Fruit fly (Drosophila melanogaster) whole organism, embryonic: ENCODE data around the gene CG13075.
A peak's percentile ranks its signal among the peaks of the same experiment; 100 is the strongest.

Experiments used
- BtbVII ChIP-seq: fragments of 200-800 bp; sonication (Bioruptor generic); optimal IDR thresholded peaks from 3 replicates; lab custom pipeline; 2017; ENCODE audit warnings: missing biosample characterization, mild to moderate bottlenecking, missing genetic modification characterization
- CG11504 ChIP-seq: fragments of 200-800 bp; sonication (Bioruptor generic); optimal IDR thresholded peaks from 3 replicates; lab custom pipeline; 2019; ENCODE audit warnings: missing biosample characterization, mild to moderate bottlenecking, missing genetic modification characterization, moderate library complexity
- CG11695 ChIP-seq: fragments of 200-800 bp; sonication (Bioruptor generic); IDR thresholded peaks from 3 replicates; pipeline ENCODE4 v1.3.6; 2022; ENCODE audit warnings: missing biosample characterization, missing genetic modification characterization
- CG14710 ChIP-seq: fragments of 200-800 bp; sonication (Bioruptor generic); optimal IDR thresholded peaks from 3 replicates; lab custom pipeline; 2019; ENCODE audit warnings: missing biosample characterization, mild to moderate bottlenecking, missing genetic modification characterization, moderate library complexity
- CG15269 ChIP-seq: fragments of 200-800 bp; sonication (Bioruptor generic); optimal IDR thresholded peaks from 2 replicates; lab custom pipeline; 2018; ENCODE audit warnings: missing biosample characterization, mild to moderate bottlenecking, missing genetic modification characterization, moderate library complexity
- CG16815 ChIP-seq: fragments of 200-800 bp; sonication (Bioruptor generic); optimal IDR thresholded peaks from 3 replicates; lab custom pipeline; 2017; ENCODE audit warnings: missing biosample characterization, mild to moderate bottlenecking, missing genetic modification characterization
- CG17186 ChIP-seq: fragments of 200-800 bp; sonication (Bioruptor generic); optimal IDR thresholded peaks from 3 replicates; lab custom pipeline; 2017; ENCODE audit warnings: missing biosample characterization, missing genetic modification reagents, missing genetic modification characterization
- CG17385 ChIP-seq: fragments of 200-800 bp; sonication (Bioruptor generic); optimal IDR thresholded peaks from 3 replicates; lab custom pipeline; 2018; ENCODE audit warnings: missing biosample characterization, mild to moderate bottlenecking, missing genetic modification characterization
- CG2129 ChIP-seq: fragments of 200-800 bp; sonication (Bioruptor generic); IDR thresholded peaks from 2 replicates; pipeline ENCODE4 v1.3.6; 2022; ENCODE audit warnings: missing biosample characterization, missing genetic modification characterization; ENCODE audit not compliant: partially characterized antibody
- CG3847 ChIP-seq: fragments of 200-800 bp; sonication (Bioruptor generic); IDR thresholded peaks from 2 replicates; pipeline ENCODE4 v1.3.6; 2022; ENCODE audit warnings: missing biosample characterization, missing genetic modification characterization
- CG7372 ChIP-seq: fragments of 200-800 bp; sonication (Bioruptor generic); IDR thresholded peaks from 2 replicates; pipeline ENCODE4 v1.3.6; 2022; ENCODE audit warnings: missing biosample characterization, missing genetic modification characterization
- CG7556 ChIP-seq: fragments of 200-800 bp; sonication (Bioruptor generic); optimal IDR thresholded peaks from 2 replicates; lab custom pipeline; 2017; ENCODE audit warnings: missing biosample characterization, mild to moderate bottlenecking, missing genetic modification characterization
- CG8765 ChIP-seq: fragments of 200-800 bp; sonication (Bioruptor generic); IDR thresholded peaks from 2 replicates; pipeline ENCODE4 v1.3.6; 2022; ENCODE audit warnings: missing biosample characterization, missing genetic modification characterization
- CkIIα-i1 ChIP-seq: fragments of 200-800 bp; sonication (Bioruptor generic); IDR thresholded peaks from 2 replicates; pipeline ENCODE4 v1.3.6; 2022; ENCODE audit warnings: missing biosample characterization, missing genetic modification characterization
- Dll ChIP-seq: fragments of 200-800 bp; sonication (Bioruptor generic); IDR thresholded peaks from 4 replicates; pipeline ENCODE4 v1.3.6; 2022; ENCODE audit warnings: missing biosample characterization, missing genetic modification characterization; ENCODE audit not compliant: partially characterized antibody
- Doc2 ChIP-seq: fragments of 200-800 bp; sonication (Bioruptor generic); IDR thresholded peaks from 2 replicates; pipeline ENCODE4 v1.3.6; 2022; ENCODE audit warnings: missing biosample characterization, missing genetic modification characterization
- Doc3 ChIP-seq: fragments of 200-800 bp; sonication (Bioruptor generic); IDR thresholded peaks from 3 replicates; pipeline ENCODE4 v1.3.6; 2022; ENCODE audit warnings: missing biosample characterization, missing genetic modification characterization; ENCODE audit not compliant: partially characterized antibody
- Ets65A ChIP-seq: fragments of 200-800 bp; sonication (Bioruptor generic); peaks from one replicate; lab custom pipeline; 2016; ENCODE audit warnings: missing biosample characterization, missing genetic modification characterization
- GATAe ChIP-seq: fragments of 200-800 bp; sonication (Bioruptor generic); conservative IDR thresholded peaks from 2 replicates; pipeline ENCODE4 v1.3.6; 2022; ENCODE audit warnings: missing biosample characterization, missing genetic modification characterization
- HLH3B ChIP-seq: fragments of 200-800 bp; sonication (Bioruptor generic); IDR thresholded peaks from 2 replicates; pipeline ENCODE4 v1.3.6; 2022; ENCODE audit warnings: missing biosample characterization, missing genetic modification characterization
- Hey ChIP-seq: fragments of 200-800 bp; sonication (Bioruptor generic); optimal IDR thresholded peaks from 3 replicates; lab custom pipeline; 2018; ENCODE audit warnings: missing biosample characterization, mild to moderate bottlenecking, missing genetic modification characterization
- Hr51 ChIP-seq, 2 experiments: fragments of 200-800 bp; sonication (Bioruptor generic); optimal IDR thresholded peaks; 2 replicates in 1 of 2; 3 replicates in 1 of 2; lab custom pipeline; 2016 to 2018; ENCODE audit warnings: missing biosample characterization in 2 of 2, missing genetic modification characterization in 2 of 2, mild to moderate bottlenecking in 1 of 2, moderate library complexity in 1 of 2
- Lhr ChIP-seq: fragments of 200-800 bp; sonication (Bioruptor generic); optimal IDR thresholded peaks from 3 replicates; lab custom pipeline; 2017; ENCODE audit warnings: mild to moderate bottlenecking, missing biosample characterization, missing genetic modification reagents, missing genetic modification characterization
- Mrtf ChIP-seq: fragments of 200-800 bp; sonication (Bioruptor generic); IDR thresholded peaks from 3 replicates; pipeline ENCODE4 v1.3.6; 2022; ENCODE audit warnings: missing biosample characterization, missing genetic modification characterization
- Nf-YA ChIP-seq: fragments of 200-800 bp; sonication (Bioruptor generic); IDR thresholded peaks from 2 replicates; pipeline ENCODE4 v1.3.6; 2022; ENCODE audit warnings: missing biosample characterization, missing genetic modification characterization
- Rfx ChIP-seq: fragments of 200-800 bp; sonication (Bioruptor generic); IDR thresholded peaks from 2 replicates; pipeline ENCODE4 v1.3.6; 2022; ENCODE audit warnings: missing biosample characterization, missing genetic modification characterization
- Vsx1 ChIP-seq: fragments of 200-800 bp; sonication (Bioruptor generic); optimal IDR thresholded peaks from 2 replicates; lab custom pipeline; 2017; ENCODE audit warnings: missing biosample characterization, mild to moderate bottlenecking, missing genetic modification characterization, missing genetic modification reagents
- YL-1 ChIP-seq: fragments of 200-800 bp; sonication (Bioruptor generic); optimal IDR thresholded peaks from 3 replicates; lab custom pipeline; 2017; ENCODE audit warnings: missing biosample characterization, mild to moderate bottlenecking, missing genetic modification characterization
- amos ChIP-seq: fragments of 200-800 bp; sonication (Bioruptor generic); IDR thresholded peaks from 2 replicates; pipeline ENCODE4 v1.3.6; 2022; ENCODE audit warnings: missing biosample characterization, missing genetic modification characterization; ENCODE audit not compliant: partially characterized antibody
- chm ChIP-seq: fragments of 200-800 bp; sonication (Bioruptor generic); IDR thresholded peaks from 2 replicates; pipeline ENCODE4 v1.3.6; 2022; ENCODE audit warnings: missing biosample characterization, missing genetic modification characterization
- dan ChIP-seq: fragments of 200-800 bp; sonication (Bioruptor generic); IDR thresholded peaks from 2 replicates; pipeline ENCODE4 v1.3.6; 2022; ENCODE audit warnings: missing biosample characterization, missing genetic modification characterization
- danr ChIP-seq: fragments of 200-800 bp; sonication (Bioruptor generic); IDR thresholded peaks from 2 replicates; pipeline ENCODE4 v1.3.6; 2022; ENCODE audit warnings: missing biosample characterization, missing genetic modification characterization
- dimm ChIP-seq: fragments of 200-800 bp; sonication (Bioruptor generic); IDR thresholded peaks from 2 replicates; pipeline ENCODE4 v1.3.6; 2022; ENCODE audit warnings: missing biosample characterization, missing genetic modification characterization
- emc ChIP-seq: fragments of 200-800 bp; sonication (Bioruptor generic); optimal IDR thresholded peaks from 2 replicates; lab custom pipeline; 2016; ENCODE audit warnings: missing biosample characterization, missing genetic modification characterization
- hkb ChIP-seq, 2 experiments: fragments of 200-800 bp in 1 of 2; fragments of >200 bp in 1 of 2; sonication (Bioruptor generic) in 1 of 2; IDR thresholded peaks in 1 of 2; optimal IDR thresholded peaks in 1 of 2; 2 replicates each; pipeline versions ENCODE4 v1.3.6 to Lab custom; 2017 to 2022; ENCODE audit warnings: missing biosample characterization in 1 of 2, missing genetic modification characterization in 1 of 2
- kah ChIP-seq: fragments of 200-800 bp; sonication (Bioruptor generic); optimal IDR thresholded peaks from 2 replicates; lab custom pipeline; 2018; ENCODE audit warnings: missing biosample characterization, mild to moderate bottlenecking, missing genetic modification characterization
- ken ChIP-seq: fragments of 200-800 bp; sonication (Bioruptor generic); IDR thresholded peaks from 3 replicates; pipeline ENCODE4 v1.3.6; 2022; ENCODE audit warnings: missing biosample characterization, missing genetic modification characterization
- lola ChIP-seq, 3 experiments: fragments of >200 bp in 2 of 3; fragments of 200-800 bp in 1 of 3; sonication (Bioruptor generic) in 1 of 3; optimal IDR thresholded peaks; 2 replicates each; lab custom pipeline; 2017 to 2019; ENCODE audit warnings: missing biosample characterization in 3 of 3, missing genetic modification characterization in 3 of 3, mild to moderate bottlenecking in 1 of 3, moderate library complexity in 1 of 3
- nom ChIP-seq: fragments of 200-800 bp; sonication (Bioruptor generic); optimal IDR thresholded peaks from 2 replicates; lab custom pipeline; 2017; ENCODE audit warnings: missing biosample characterization, missing genetic modification characterization, mild to moderate bottlenecking, moderate library complexity, missing genetic modification reagents
- oc ChIP-seq: fragments of 200-800 bp; sonication (Bioruptor generic); optimal IDR thresholded peaks from 2 replicates; lab custom pipeline; 2018; ENCODE audit warnings: missing biosample characterization, mild to moderate bottlenecking, missing genetic modification characterization, moderate library complexity
- otp ChIP-seq: fragments of 200-800 bp; sonication (Bioruptor generic); IDR thresholded peaks from 3 replicates; pipeline ENCODE4, ENCODE4 v1.3.6; 2022; ENCODE audit warnings: missing biosample characterization, missing genetic modification characterization
- pnt ChIP-seq: fragments of 200-800 bp; sonication (Bioruptor generic); optimal IDR thresholded peaks from 3 replicates; lab custom pipeline; 2016; ENCODE audit warnings: missing biosample characterization, missing genetic modification characterization
- slbo ChIP-seq: fragments of 200-800 bp; sonication (Bioruptor generic); IDR thresholded peaks from 2 replicates; pipeline ENCODE4 v1.3.6; 2022; ENCODE audit warnings: missing biosample characterization, missing genetic modification characterization
- sob ChIP-seq: fragments of 200-800 bp; sonication (Bioruptor generic); IDR thresholded peaks from 2 replicates; pipeline ENCODE4 v1.3.6; 2022; ENCODE audit warnings: missing biosample characterization, missing genetic modification characterization
- ssp ChIP-seq: fragments of 200-800 bp; sonication (Bioruptor generic); IDR thresholded peaks from 2 replicates; pipeline ENCODE4 v1.3.6; 2022; ENCODE audit warnings: missing biosample characterization, missing genetic modification characterization
- trh ChIP-seq: fragments of 200-800 bp; sonication (Bioruptor generic); optimal IDR thresholded peaks from 2 replicates; lab custom pipeline; 2016; ENCODE audit warnings: missing biosample characterization, missing genetic modification characterization
- unc-4 ChIP-seq: fragments of 200-800 bp; sonication (Bioruptor generic); IDR thresholded peaks from 2 replicates; pipeline ENCODE4 v1.3.6; 2022; ENCODE audit warnings: missing biosample characterization, missing genetic modification characterization; ENCODE audit not compliant: partially characterized antibody
- wor ChIP-seq: fragments of 200-800 bp; sonication (Bioruptor generic); IDR thresholded peaks from 2 replicates; pipeline ENCODE4 v1.3.6; 2022; ENCODE audit warnings: missing biosample characterization, missing genetic modification characterization
- zen ChIP-seq: fragments of 200-800 bp; sonication (Bioruptor generic); optimal IDR thresholded peaks from 3 replicates; lab custom pipeline; 2018; ENCODE audit warnings: missing biosample characterization, mild to moderate bottlenecking, missing genetic modification characterization, moderate library complexity

Gene CG13075

DNA sequence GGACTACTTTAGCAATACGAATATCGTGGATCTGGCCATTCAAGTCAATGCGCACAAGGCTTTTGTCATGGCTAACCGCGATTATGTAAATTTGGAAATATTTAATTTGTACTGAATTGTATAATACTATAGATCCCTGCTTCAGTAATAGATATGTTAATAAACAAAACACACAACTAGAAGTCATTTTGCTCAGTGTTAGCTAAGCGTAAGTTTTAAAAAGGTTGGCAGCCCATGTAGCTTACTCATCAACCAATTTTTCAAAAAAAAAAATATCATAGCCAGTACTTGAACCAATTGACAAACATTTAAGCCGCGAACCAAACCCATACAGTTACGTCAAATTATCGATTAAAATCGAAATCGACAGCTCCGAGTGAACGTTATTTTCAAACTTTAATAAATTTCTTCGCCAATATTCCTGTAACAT lies 46.7 kb upstream of the CG13075 start (continued):
- peak; percentile 87 for TF ChIP-seq sob (GFP tag; lab: Robert Waterston, UW)
- peak; percentile 75 for TF ChIP-seq zen (tag; lab: Kevin White, UChicago)
- TF ChIP-seq CG3847 (GFP tag; lab: Robert Waterston, UW), result peak; percentile 91
- TF ChIP-seq ken, result no peak
- TF ChIP-seq CG8765 (GFP tag; lab: Robert Waterston, UW), result no peak
- TF ChIP-seq nom (GFP tag; lab: Kevin White, UChicago), result peak; percentile 4
- peak; percentile 91 for TF ChIP-seq slbo
- TF ChIP-seq Doc3 (GFP tag; lab: Robert Waterston, UW), result no peak; the same call in 2 of the 3 replicates
- TF ChIP-seq pnt (GFP tag; lab: Kevin White, UChicago), result peak; percentile 54
- TF ChIP-seq CG11695 (GFP tag; lab: Robert Waterston, UW), result peak; percentile 76
- TF ChIP-seq dimm (GFP tag; lab: Robert Waterston, UW), result 0 out of 2 replicates have a peak, but pooled peaks have one; percentile 6
- TF ChIP-seq CG11504, result peak; percentile 76
- peak; percentile 67 for TF ChIP-seq CG17385 (GFP tag; lab: Kevin White, UChicago)
- 0 out of 2 replicates have a peak, but pooled peaks have one; percentile 14 for TF ChIP-seq danr (GFP tag; lab: Robert Waterston, UW)
- TF ChIP-seq Hey (tag; lab: Kevin White, UChicago), result no peak
- 0 out of 2 replicates have a peak, but pooled peaks have one; percentile 15 for TF ChIP-seq Nf-YA
- peak; percentile 99 for TF ChIP-seq Lhr (GFP tag; lab: Kevin White, UChicago)
- peak; percentile 65; the same call in 1 of the 2 replicates for TF ChIP-seq ssp
- peak; percentile 57; the same call in 3 of the 4 replicates for TF ChIP-seq Dll (GFP tag; lab: Robert Waterston, UW)
- TF ChIP-seq HLH3B (GFP tag; lab: Robert Waterston, UW), result peak; percentile 69
- no peak for TF ChIP-seq CkIIα-i1
- TF ChIP-seq emc (GFP tag; lab: Kevin White, UChicago), result peak; percentile 48
- peak; percentile 61 for TF ChIP-seq unc-4 (GFP tag; lab: Robert Waterston, UW)
- peak; percentile 91 for TF ChIP-seq Rfx (GFP tag; lab: Robert Waterston, UW)
- no peak for TF ChIP-seq dan
- no peak for TF ChIP-seq GATAe (GFP tag; lab: Robert Waterston, UW)
- TF ChIP-seq Ets65A (GFP tag; lab: Kevin White, UChicago), result peak; percentile 97
- peak; percentile 35 for TF ChIP-seq trh
- peak; percentile 57; the same call in 2 of the 3 replicates for TF ChIP-seq Mrtf (GFP tag; lab: Robert Waterston, UW)
- TF ChIP-seq CG14710 (tag; lab: Kevin White, UChicago), result peak; percentile 90
- TF ChIP-seq CG17186, result peak; percentile 53
- peak; percentile 33 for TF ChIP-seq BtbVII
- 0 out of 2 replicates have a peak, but pooled peaks have one; percentile 37 for TF ChIP-seq wor (GFP tag; lab: Robert Waterston, UW)
- TF ChIP-seq Doc2 (GFP tag; lab: Robert Waterston, UW), result no peak
- TF ChIP-seq CG7372 (GFP tag; lab: Robert Waterston, UW), result peak; percentile 73
- no peak for TF ChIP-seq CG2129 (GFP tag; lab: Robert Waterston, UW)
- TF ChIP-seq chm (GFP tag; lab: Robert Waterston, UW), result peak; percentile 81
- peak in 1 of 3 experiments; percentile 55 for TF ChIP-seq lola (GFP tag; optimal IDR thresholded peaks at IDR 0.05; lab: Kevin White, UChicago)
- TF ChIP-seq Vsx1 (GFP tag; lab: Kevin White, UChicago), result peak; percentile 34
- peak; percentile 70; the same call in 1 of the 2 replicates for TF ChIP-seq amos (GFP tag; lab: Robert Waterston, UW)
- TF ChIP-seq Hr51 (GFP tag; optimal IDR thresholded peaks at IDR 0.05; lab: Kevin White, UChicago), result peak; percentile 71 to 81
- TF ChIP-seq YL-1 (GFP tag; lab: Kevin White, UChicago), result no peak
- peak; percentile 60; the same call in 1 of the 3 replicates for TF ChIP-seq otp (GFP tag; lab: Robert Waterston, UW)
- no peak for TF ChIP-seq hkb (optimal IDR thresholded peaks at IDR 0.05; lab: Kevin White, UChicago)
- peak; percentile 87 for TF ChIP-seq hkb (GFP tag; IDR thresholded peaks at IDR 0.05; lab: Robert Waterston, UW)
- TF ChIP-seq kah (GFP tag; lab: Kevin White, UChicago), result peak; percentile 12
- TF ChIP-seq oc (tag; lab: Kevin White, UChicago), result peak; percentile 75
- peak; percentile 80 for TF ChIP-seq CG15269 (tag; lab: Kevin White, UChicago)
- peak; percentile 39 for TF ChIP-seq CG16815 (GFP tag; lab: Kevin White, UChicago)
- peak; percentile 71 for TF ChIP-seq CG7556
